Fruit fly (Drosophila melanogaster): ENCODE results near the gene pb.
A peak's percentile ranks its signal among the peaks of the same experiment; 100 is the strongest.

pb gene

DNA sequence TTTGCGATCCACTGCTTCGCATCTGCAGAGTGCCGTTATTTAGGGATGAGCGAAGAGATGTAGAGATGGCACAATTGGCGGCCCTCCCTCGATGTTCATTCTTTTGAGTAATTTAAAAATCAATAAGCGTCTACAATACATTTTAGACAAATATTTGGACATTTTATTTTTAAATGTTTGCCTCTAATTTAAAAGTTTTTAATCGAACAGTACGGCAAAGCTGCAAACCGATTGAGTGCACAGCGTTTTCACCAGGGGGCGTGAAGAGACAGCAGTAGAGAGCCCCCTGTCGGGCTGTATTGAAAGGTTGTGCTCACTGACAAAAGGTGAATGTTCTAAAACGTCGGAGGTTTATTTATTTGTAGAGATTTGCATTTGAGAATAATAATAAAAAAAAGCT, 17.6 kb upstream of the pb start, which contains the start of gene bcd (continued):
- TF ChIP-seq al (GFP tag; IDR thresholded peaks at IDR 0.05) (peak; percentile 58), unc-4 (GFP tag; IDR thresholded peaks at IDR 0.05; ENCODE audit: partially characterized antibody) (peak; percentile 49), hbn (GFP tag; IDR thresholded peaks at IDR 0.05; ENCODE audit: partially characterized antibody) (0 out of 2 replicates have a peak, but pooled peaks have one; percentile 43), crp (GFP tag; optimal IDR thresholded peaks at IDR 0.05) (no peak), Meics (GFP tag; optimal IDR thresholded peaks at IDR 0.05) (peak; percentile 60), nmo (GFP tag; optimal IDR thresholded peaks at IDR 0.05) (peak; percentile 78), NC2β (GFP tag; optimal IDR thresholded peaks at IDR 0.05) (peak; percentile 76), CG3847 (GFP tag; IDR thresholded peaks at IDR 0.05) (peak; percentile 75), CG7271 (tag; optimal IDR thresholded peaks at IDR 0.05) (peak; percentile 55), lbe (GFP tag; optimal IDR thresholded peaks at IDR 0.05) (no peak), CG11398 (GFP tag; optimal IDR thresholded peaks at IDR 0.05) (peak; percentile 29), CG2875 (GFP tag; optimal IDR thresholded peaks at IDR 0.05) (peak; percentile 61), tin (GFP tag; optimal IDR thresholded peaks at IDR 0.05) (peak; percentile 85), CG32767 (GFP tag; IDR thresholded peaks at IDR 0.05) (peak; percentile 75), MESR4 (GFP tag; optimal IDR thresholded peaks at IDR 0.05) (no peak), otp (GFP tag; IDR thresholded peaks at IDR 0.05) (peak; percentile 83), Tbp (GFP tag; optimal IDR thresholded peaks at IDR 0.05) (no peak), CG34376 (GFP tag; optimal IDR thresholded peaks at IDR 0.05) (no peak), jigr1 (GFP tag; IDR thresholded peaks at IDR 0.05) (peak; percentile 57; the same call in 1 of the 3 replicates), CG6175 (GFP tag; IDR thresholded peaks at IDR 0.05) (peak; percentile 67; the same call in 2 of the 3 replicates), HHEX (GFP tag; optimal IDR thresholded peaks at IDR 0.05) (peak; percentile 25), crol (GFP tag; IDR thresholded peaks at IDR 0.05) (peak; percentile 34; the same call in 1 of the 2 replicates), pnt (GFP tag; optimal IDR thresholded peaks at IDR 0.05) (peak; percentile 86), CG6813 (GFP tag; optimal IDR thresholded peaks at IDR 0.05) (peak; percentile 27), gcm2 (GFP tag; optimal IDR thresholded peaks at IDR 0.05) (peak; percentile 29), Hr3 (GFP tag; optimal IDR thresholded peaks at IDR 0.05) (peak; percentile 78), ara (GFP tag; IDR thresholded peaks at IDR 0.05) (peak; percentile 89), grn (GFP tag; optimal IDR thresholded peaks at IDR 0.05) (no peak), p53 (GFP tag; optimal IDR thresholded peaks at IDR 0.05) (peak; percentile 76), esg (GFP tag; conservative IDR thresholded peaks at IDR 0.05) (peak; percentile 60), exex (tag; optimal IDR thresholded peaks at IDR 0.05) (no peak), BtbVII (GFP tag; optimal IDR thresholded peaks at IDR 0.05) (no peak), CG10462 (GFP tag; optimal IDR thresholded peaks at IDR 0.05) (peak; percentile 54), hth (optimal IDR thresholded peaks at IDR 0.05) (no peak), CG4707 (GFP tag; optimal IDR thresholded peaks at IDR 0.05) (peak; percentile 69), CG12299 (tag; optimal IDR thresholded peaks at IDR 0.05) (peak; percentile 19), onecut (GFP tag; IDR thresholded peaks at IDR 0.05) (peak; percentile 77), CG2116 (GFP tag; optimal IDR thresholded peaks at IDR 0.05) (peak; percentile 52), sd (tag; optimal IDR thresholded peaks at IDR 0.05) (no peak), en (GFP tag; optimal IDR thresholded peaks at IDR 0.05) (peak; percentile 66), Hmx (GFP tag; optimal IDR thresholded peaks at IDR 0.05) (no peak), org-1 (GFP tag; optimal IDR thresholded peaks at IDR 0.05) (no peak), z (GFP tag; IDR thresholded peaks at IDR 0.05) (no peak), Rx (GFP tag; IDR thresholded peaks at IDR 0.05) (peak; percentile 69), gsb (GFP tag; IDR thresholded peaks at IDR 0.05) (peak; percentile 53; the same call in 1 of the 2 replicates), CG8944 (GFP tag; optimal IDR thresholded peaks at IDR 0.05) (peak; percentile 90), Kr (GFP tag; optimal IDR thresholded peaks at IDR 0.05) (no peak), CG8478 (optimal IDR thresholded peaks at IDR 0.05) (no peak), insv (GFP tag; optimal IDR thresholded peaks at IDR 0.05) (peak in 1 of 2 experiments; percentile 54), tna (GFP tag; IDR thresholded peaks at IDR 0.05; ENCODE audit: partially characterized antibody) (no peak), CG8281 (tag; optimal IDR thresholded peaks at IDR 0.05) (no peak), Lhr (GFP tag; optimal IDR thresholded peaks at IDR 0.05) (peak; percentile 96)

All from whole organism, embryonic.